Worm (Caenorhabditis elegans) whole organism, young adult: ENCODE results near the gene C32B5.7.
"Not testable (repeated sequence)": the region's sequence is repeated elsewhere in the genome, so short reads cannot be mapped to it uniquely, and the experiment has no call there.

Experiments
- hmg-20 ChIP-seq: fragments of 200-800 bp; sonication (Bioruptor generic); IDR thresholded peaks from 2 replicates; pipeline ENCODE4 v1.3.6; 2022; ENCODE audit warnings: missing genetic modification reagents, missing genetic modification characterization, missing compliant biosample characterization
- pha-4 ChIP-seq: fragments of 150-350 bp; sonication (generic microtip); optimal IDR thresholded peaks from 2 replicates; lab custom pipeline; 2014; ENCODE audit warnings: missing biosample characterization, missing genetic modification reagents, missing genetic modification characterization

DNA sequence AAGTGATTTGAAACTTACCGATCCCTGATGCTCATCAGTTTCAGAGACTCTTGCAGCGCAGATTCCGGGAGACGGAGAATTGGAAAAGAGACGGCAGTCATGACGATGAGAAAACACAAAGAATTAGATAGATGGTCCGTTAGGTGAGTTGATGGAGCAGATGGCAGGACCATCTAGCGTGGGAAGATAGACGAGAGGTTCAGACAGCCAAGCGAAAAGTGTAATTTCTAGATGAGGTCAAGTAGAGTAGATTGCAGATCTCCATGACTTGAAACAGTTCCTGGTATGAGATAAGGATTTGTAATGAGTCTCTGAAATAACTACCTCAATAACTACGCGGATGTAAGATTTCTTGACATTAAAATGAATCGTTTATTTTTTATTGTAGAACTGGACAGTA, 35.8 kb downstream of the C32B5.7 start, which contains the start of gene F45D11.11:
- TF ChIP-seq pha-4 (tag; lab: Kevin White, UChicago); hmg-20 (GFP tag; lab: Robert Waterston, UW): not testable (repeated sequence)
